Worm (Caenorhabditis elegans): Measurements from ENCODE around the gene nhr-288.

Gene nhr-288

DNA sequence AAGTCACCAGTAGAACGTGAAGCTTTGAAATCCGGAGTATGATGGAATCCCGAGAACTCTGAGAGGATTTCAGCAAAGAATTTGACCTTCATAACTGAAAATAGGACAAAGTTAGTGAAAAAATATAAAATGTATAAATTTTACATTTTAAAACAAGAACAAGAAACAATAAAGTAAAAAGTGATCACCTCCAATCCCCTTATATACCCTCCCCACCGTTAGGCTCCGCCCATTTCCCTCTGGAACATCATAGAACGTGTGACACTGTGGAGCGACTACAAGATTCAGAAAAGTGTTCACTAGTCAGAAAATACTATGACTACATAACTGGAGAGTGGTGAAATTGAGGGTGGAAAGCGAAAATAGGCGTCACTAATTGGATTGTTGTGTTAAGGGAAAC lies 51.4 kb downstream of the nhr-288 start, which contains the start of gene B0462.4:
Gene B0462.4 (minus strand): TSS at position 101 of the 400 bp plus-strand sequence.
- TF ChIP-seq unc-62 (GFP tag; optimal IDR thresholded peaks at IDR 0.05): no peak
